Worm (Caenorhabditis elegans) whole organism, L4/young adult: ENCODE measurements around the gene fbxa-137.

Experiments
- dao-5 ChIP-seq: sonication (generic microtip); optimal IDR thresholded peaks from 2 replicates; lab custom pipeline; 2016; ENCODE audit warnings: missing genotype, missing genetic modification characterization, moderate library complexity, missing compliant biosample characterization
- him-1 ChIP-seq: sonication (generic microtip); optimal IDR thresholded peaks from 2 replicates; lab custom pipeline; 2016; ENCODE audit warnings: missing genotype, missing genetic modification reagents, missing genetic modification characterization, missing compliant biosample characterization

- TF ChIP-seq dao-5 (tag; lab: Kevin White, UChicago) = no peak
- TF ChIP-seq him-1 (tag; lab: Kevin White, UChicago) = no peak
These were observed 13.6 kb downstream of the fbxa-137 start, which contains the start of gene nhr-115 for ce11 chrV:2292240-2292639.
